Worm (Caenorhabditis elegans) whole organism, L4 larva: ENCODE results near the gene nhr-88.

ENCODE experiments used
- F44E2.7 ChIP-seq: fragments of 200-800 bp; sonication (Bioruptor generic); IDR thresholded peaks from 2 replicates; pipeline ENCODE4 v2.1.2; 2022; ENCODE audit warnings: missing genetic modification characterization, missing compliant biosample characterization
- F49E8.2 ChIP-seq: sonication (generic microtip); optimal IDR thresholded peaks from 2 replicates; lab custom pipeline; 2016; ENCODE audit warnings: missing compliant biosample characterization, mild to moderate bottlenecking, missing genetic modification characterization, borderline replicate concordance
- aha-1 ChIP-seq: fragments of 150-350 bp; peaks from one replicate; lab custom pipeline; 2014; ENCODE audit warnings: missing biosample characterization, missing genetic modification characterization
- aly-2 ChIP-seq: sonication (generic microtip); optimal IDR thresholded peaks from 2 replicates; lab custom pipeline; 2018; ENCODE audit warnings: missing biosample characterization, missing genetic modification characterization
- arid-1 ChIP-seq: fragments of 200-800 bp; sonication (Bioruptor generic); conservative IDR thresholded peaks from 2 replicates; pipeline ENCODE4 v1.3.6; 2022; ENCODE audit warnings: missing genetic modification reagents, missing genetic modification characterization, missing compliant biosample characterization
- attf-4 ChIP-seq: sonication (generic microtip); optimal IDR thresholded peaks from 3 replicates; lab custom pipeline; 2017; ENCODE audit warnings: missing biosample characterization, missing genetic modification characterization
- ceh-20 ChIP-seq: fragments of 200-800 bp; sonication (Bioruptor generic); IDR thresholded peaks from 2 replicates; pipeline ENCODE4 v1.3.6; 2022; ENCODE audit warnings: missing genetic modification reagents, missing genetic modification characterization, missing compliant biosample characterization
- ceh-32 ChIP-seq: sonication (generic microtip); optimal IDR thresholded peaks from 2 replicates; lab custom pipeline; 2016; ENCODE audit warnings: mild to moderate bottlenecking, missing genetic modification characterization, missing compliant biosample characterization; ENCODE audit not compliant: poor library complexity
- ces-1 ChIP-seq: fragments of 150-350 bp; sonication (generic microtip); optimal IDR thresholded peaks from 4 replicates; lab custom pipeline; 2014; ENCODE audit warnings: missing biosample characterization, missing genetic modification reagents, missing genetic modification characterization
- daf-16 ChIP-seq, 3 experiments: sonication (generic microtip); optimal IDR thresholded peaks; 2 replicates each; lab custom pipeline; 2016 to 2017; ENCODE audit warnings: missing genetic modification characterization in 3 of 3, missing genetic modification reagents in 3 of 3, mild to moderate bottlenecking in 2 of 3, missing compliant biosample characterization in 2 of 3, missing biosample characterization in 1 of 3, moderate library complexity in 1 of 3
- daf-19 ChIP-seq: fragments of 200-800 bp; sonication (Bioruptor generic); conservative IDR thresholded peaks from 2 replicates; pipeline ENCODE4 v1.3.6; 2022; ENCODE audit warnings: missing genetic modification characterization, missing compliant biosample characterization
- daf-8 ChIP-seq: fragments of 200-800 bp; sonication (Bioruptor generic); IDR thresholded peaks from 2 replicates; pipeline ENCODE4 v1.3.6; 2022; ENCODE audit warnings: missing genetic modification characterization, missing compliant biosample characterization
- dmd-6 ChIP-seq: fragments of 200-800 bp; sonication (Bioruptor generic); IDR thresholded peaks from 2 replicates; pipeline ENCODE4 v1.3.6; 2022; ENCODE audit warnings: missing genetic modification reagents, missing genetic modification characterization, missing compliant biosample characterization
- dmd-8 ChIP-seq: fragments of 200-800 bp; sonication (Bioruptor generic); IDR thresholded peaks from 2 replicates; pipeline ENCODE4 v1.3.6; 2022; ENCODE audit warnings: missing genetic modification characterization, missing compliant biosample characterization
- dve-1 ChIP-seq: sonication (generic microtip); optimal IDR thresholded peaks from 2 replicates; lab custom pipeline; 2017; ENCODE audit warnings: antibody characterized with exemption, mild to moderate bottlenecking, missing genetic modification characterization, missing compliant biosample characterization; ENCODE audit not compliant: insufficient read depth
- hif-1 ChIP-seq, 2 experiments: sonication (generic microtip); optimal IDR thresholded peaks; 2 replicates each; lab custom pipeline; 2016 to 2017; ENCODE audit warnings: missing compliant biosample characterization in 2 of 2, missing genetic modification characterization in 2 of 2, missing genetic modification reagents in 2 of 2, missing genotype in 2 of 2, mild to moderate bottlenecking in 1 of 2
- hlh-11 ChIP-seq: fragments of 200-800 bp; sonication (Bioruptor generic); optimal IDR thresholded peaks from 2 replicates; lab custom pipeline; 2018; ENCODE audit warnings: mild to moderate bottlenecking, missing genetic modification characterization, missing compliant biosample characterization
- hmg-1.1 ChIP-seq: fragments of 200-800 bp; sonication (Bioruptor generic); IDR thresholded peaks from 2 replicates; pipeline ENCODE4 v1.3.6; 2022; ENCODE audit warnings: missing genetic modification reagents, missing genetic modification characterization, missing compliant biosample characterization
- jun-1 ChIP-seq: fragments of 150-350 bp; optimal IDR thresholded peaks from 2 replicates; lab custom pipeline; 2014; ENCODE audit warnings: missing biosample characterization, missing genetic modification reagents, missing genetic modification characterization
- lin-1 ChIP-seq: fragments of 200-800 bp; sonication (Bioruptor generic); IDR thresholded peaks from 2 replicates; pipeline ENCODE4 v1.3.6; 2022; ENCODE audit warnings: missing genetic modification reagents, missing genetic modification characterization, missing compliant biosample characterization
- lin-13 ChIP-seq: fragments of 150-350 bp; optimal IDR thresholded peaks from 2 replicates; lab custom pipeline; 2014; ENCODE audit warnings: missing biosample characterization, missing genetic modification reagents, missing genetic modification characterization
- lir-3 ChIP-seq: sonication (generic microtip); optimal IDR thresholded peaks from 2 replicates; lab custom pipeline; 2016; ENCODE audit warnings: mild to moderate bottlenecking, missing genetic modification characterization, missing compliant biosample characterization
- mdl-1 ChIP-seq, 2 experiments: fragments of 150-350 bp in 1 of 2; sonication (generic microtip) in 1 of 2; optimal IDR thresholded peaks; 2 replicates each; lab custom pipeline; 2014 to 2017; ENCODE audit warnings: missing biosample characterization in 2 of 2, missing genetic modification characterization in 2 of 2
- mep-1 ChIP-seq: fragments of 150-350 bp; sonication (generic microtip); optimal IDR thresholded peaks from 3 replicates; lab custom pipeline; 2014; ENCODE audit warnings: missing biosample characterization, missing genetic modification characterization
- mxl-2 ChIP-seq: fragments of 200-800 bp; sonication (Bioruptor generic); conservative IDR thresholded peaks from 2 replicates; pipeline ENCODE4 v1.3.6; 2022; ENCODE audit warnings: missing genetic modification reagents, missing genetic modification characterization, missing compliant biosample characterization
- nhr-102 ChIP-seq: sonication (generic microtip); optimal IDR thresholded peaks from 2 replicates; lab custom pipeline; 2016; ENCODE audit warnings: mild to moderate bottlenecking, missing genetic modification characterization, moderate library complexity, missing compliant biosample characterization
- nhr-11 ChIP-seq: fragments of 150-350 bp; optimal IDR thresholded peaks from 2 replicates; lab custom pipeline; 2014; ENCODE audit warnings: missing biosample characterization, missing genetic modification characterization
- nhr-237 ChIP-seq: sonication (generic microtip); optimal IDR thresholded peaks from 2 replicates; lab custom pipeline; 2017; ENCODE audit warnings: missing biosample characterization, missing genetic modification characterization
- nhr-77 ChIP-seq: fragments of 150-350 bp; optimal IDR thresholded peaks from 2 replicates; lab custom pipeline; 2014; ENCODE audit warnings: missing biosample characterization, missing genetic modification characterization
- pha-4 ChIP-seq, 2 experiments: fragments of 150-350 bp in 1 of 2; fragments of 200-800 bp in 1 of 2; sonication (Bioruptor generic) in 1 of 2; IDR thresholded peaks in 1 of 2; optimal IDR thresholded peaks in 1 of 2; 2 replicates each; pipeline versions ENCODE4 v1.3.6 to Lab custom; 2014 to 2022; ENCODE audit warnings: missing genetic modification characterization in 2 of 2, missing genetic modification reagents in 2 of 2, missing biosample characterization in 1 of 2, missing compliant biosample characterization in 1 of 2
- set-16 ChIP-seq: fragments of 200-800 bp; sonication (Bioruptor generic); IDR thresholded peaks from 2 replicates; pipeline ENCODE4 v1.3.6; 2022; ENCODE audit warnings: missing genetic modification reagents, missing genetic modification characterization, missing compliant biosample characterization
- snpc-4 ChIP-seq: fragments of 150-350 bp; optimal IDR thresholded peaks from 2 replicates; lab custom pipeline; 2014; ENCODE audit warnings: missing biosample characterization, missing genetic modification characterization
- spr-3 ChIP-seq: fragments of 200-800 bp; sonication (Bioruptor generic); optimal IDR thresholded peaks from 2 replicates; lab custom pipeline; 2018; ENCODE audit warnings: mild to moderate bottlenecking, missing genetic modification characterization, missing compliant biosample characterization
- tra-1 ChIP-seq: fragments of 200-800 bp; sonication (Bioruptor generic); IDR thresholded peaks from 2 replicates; pipeline ENCODE4 v1.3.6; 2022; ENCODE audit warnings: missing genetic modification reagents, missing genetic modification characterization, missing compliant biosample characterization
- unc-130 ChIP-seq: sonication (generic microtip); optimal IDR thresholded peaks from 2 replicates; lab custom pipeline; 2016; ENCODE audit warnings: missing genetic modification reagents, missing genetic modification characterization, missing compliant biosample characterization
- unc-62 ChIP-seq, 3 experiments: fragments of 150-350 bp in 1 of 3; sonication (generic microtip); optimal IDR thresholded peaks in 2 of 3; peaks in 1 of 3; 1 replicate in 1 of 3; 2 replicates in 2 of 3; lab custom pipeline; 2014 to 2017; ENCODE audit warnings: missing biosample characterization in 3 of 3, missing genetic modification characterization in 3 of 3, missing genetic modification reagents in 3 of 3, missing genotype in 1 of 3
- vab-7 ChIP-seq: fragments of 200-800 bp; sonication (Bioruptor generic); IDR thresholded peaks from 2 replicates; pipeline ENCODE4 v1.3.6; 2022; ENCODE audit warnings: missing genetic modification reagents, missing genetic modification characterization, missing compliant biosample characterization
- zip-2 ChIP-seq: fragments of 150-350 bp; optimal IDR thresholded peaks from 2 replicates; lab custom pipeline; 2014; ENCODE audit warnings: missing biosample characterization, missing genetic modification characterization

Gene nhr-88

DNA sequence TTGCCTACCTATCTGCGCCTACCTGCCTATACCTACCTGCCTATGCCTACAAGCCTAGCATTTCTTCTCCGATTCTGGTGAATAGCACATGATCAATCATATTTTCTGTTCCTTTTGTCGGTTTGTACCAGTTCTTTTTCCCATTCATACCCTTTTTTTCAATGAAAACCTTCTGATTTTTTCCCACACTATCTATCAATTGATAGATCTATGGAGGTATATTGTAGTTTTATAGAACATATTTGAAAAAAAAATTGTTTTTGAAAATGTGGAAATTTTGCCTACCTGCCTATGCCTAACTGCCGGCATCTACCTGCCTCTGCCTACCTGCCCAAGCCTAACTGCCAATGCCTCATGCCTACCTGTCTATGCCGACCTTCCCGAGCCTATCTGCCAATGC, 12.8 kb upstream of the nhr-88 start:
- TF ChIP-seq aha-1 (tag; lab: Kevin White, UChicago): peak; percentile 91
- no peak for TF ChIP-seq jun-1
- TF ChIP-seq unc-130: no peak
- TF ChIP-seq, all 104 proteins: peak for 1

DNA sequence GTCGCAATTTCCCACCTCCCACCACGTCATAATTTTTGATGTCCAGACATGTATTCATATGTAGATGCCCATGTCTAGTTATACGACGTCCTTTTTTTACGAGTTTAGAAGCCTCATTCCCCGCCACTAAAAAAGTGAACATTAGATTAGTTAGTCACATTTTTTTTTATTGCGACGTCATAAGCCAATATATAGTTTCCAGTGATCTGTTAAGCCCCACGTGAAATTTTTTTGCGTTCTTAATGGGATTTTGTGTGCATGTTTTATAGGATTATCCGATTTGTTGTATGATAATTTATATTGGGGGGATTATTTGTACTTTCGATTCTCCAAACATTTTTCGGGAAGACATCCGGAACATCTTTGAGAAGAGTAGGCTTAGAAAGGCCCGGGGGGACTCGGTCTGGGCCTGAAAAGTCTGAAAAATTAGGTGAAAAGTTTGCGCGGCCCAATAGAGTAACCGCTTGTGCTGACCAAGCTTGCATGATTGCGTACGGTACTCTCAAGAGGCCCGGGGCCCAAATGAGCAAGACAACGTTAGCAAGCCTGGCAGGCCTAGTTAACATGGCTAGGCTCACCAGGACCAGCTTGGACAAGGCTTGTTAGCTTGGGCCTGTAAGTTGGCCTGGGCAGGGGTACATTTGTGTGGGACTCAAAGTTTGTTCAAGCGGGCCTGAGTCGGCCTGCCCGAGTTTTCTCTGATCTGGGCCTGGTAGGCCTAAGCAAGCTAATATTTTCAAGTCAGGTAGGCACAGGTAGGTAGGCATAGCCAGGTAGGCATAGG, 11.0 kb upstream of the nhr-88 start:
- TF ChIP-seq nhr-77 (tag; lab: Kevin White, UChicago) (no peak), arid-1 (GFP tag; lab: Robert Waterston, UW) (0 out of 2 replicates have a peak, but pooled peaks have one; percentile 3), set-16 (0 out of 2 replicates have a peak, but pooled peaks have one; percentile 22), aha-1 (tag; lab: Kevin White, UChicago) (peak; percentile 76)

DNA sequence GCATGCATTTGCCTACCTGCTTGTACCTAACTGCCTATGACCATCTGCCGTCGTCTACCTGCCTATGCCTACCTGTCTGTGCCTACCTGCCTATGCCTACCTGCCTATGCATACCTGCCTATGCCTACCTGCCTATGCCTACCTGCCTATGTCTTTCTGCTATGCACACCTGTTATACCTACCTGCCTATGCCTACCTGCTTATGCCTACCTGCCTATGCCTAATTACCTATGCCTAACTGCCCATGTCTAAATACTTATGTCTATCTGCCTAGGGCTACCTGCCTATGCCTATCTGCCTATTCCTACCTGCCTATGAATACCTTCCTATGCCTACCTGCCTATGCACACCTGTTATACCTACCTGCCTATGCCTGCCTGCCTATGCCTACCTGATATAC, 10.1 kb upstream of the nhr-88 start:
- TF ChIP-seq mxl-2 (GFP tag; lab: Robert Waterston, UW): no peak
- no peak for TF ChIP-seq attf-4
- no peak for TF ChIP-seq daf-19 (GFP tag; lab: Robert Waterston, UW)
- no peak for TF ChIP-seq snpc-4 (tag; lab: Kevin White, UChicago)
- no peak for TF ChIP-seq mdl-1 (tag; optimal IDR thresholded peaks at IDR 0.05; lab: Kevin White, UChicago)
- no peak for TF ChIP-seq ces-1 (GFP tag; lab: Kevin White, UChicago)
- TF ChIP-seq unc-62 (GFP tag; optimal IDR thresholded peaks at IDR 0.05 in 1 of 2; lab: Kevin White, UChicago): peak in 1 of 2 experiments; percentile 61
- no peak for TF ChIP-seq unc-62 (tag; optimal IDR thresholded peaks at IDR 0.05; lab: Kevin White, UChicago)
- TF ChIP-seq arid-1 (GFP tag; lab: Robert Waterston, UW): no peak

DNA sequence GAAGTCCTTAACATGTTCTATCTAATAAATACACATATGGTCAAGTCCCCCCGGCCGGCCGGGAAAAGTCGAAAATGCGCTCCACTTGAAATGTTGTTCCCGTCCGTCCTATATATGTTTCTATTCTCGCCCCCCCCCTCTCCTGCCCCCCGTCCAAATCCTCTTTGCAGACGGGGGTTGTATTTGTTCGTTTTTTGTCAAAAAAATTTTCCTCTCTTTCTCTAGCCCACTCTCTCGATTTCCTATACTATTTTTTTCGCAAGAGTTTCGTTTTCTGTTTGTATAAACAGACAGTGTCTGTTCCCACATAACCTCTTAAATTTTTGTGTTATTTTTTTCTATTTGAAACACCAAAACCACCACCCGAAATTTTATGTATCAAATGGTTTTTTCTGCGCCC, 9.4 kb upstream of the nhr-88 start:
- TF ChIP-seq aly-2 (tag; lab: Kevin White, UChicago): no peak
- no peak for TF ChIP-seq mdl-1 (tag; optimal IDR thresholded peaks at IDR 0.05; lab: Kevin White, UChicago)
- TF ChIP-seq pha-4 (GFP tag; IDR thresholded peaks at IDR 0.05; lab: Robert Waterston, UW): peak; percentile 29; the same call in 1 of the 2 replicates
- no peak for TF ChIP-seq pha-4 (tag; optimal IDR thresholded peaks at IDR 0.05; lab: Kevin White, UChicago)
- TF ChIP-seq dve-1 (tag; lab: Kevin White, UChicago): peak; percentile 25
- TF ChIP-seq hmg-1.1 (GFP tag; lab: Robert Waterston, UW): 0 out of 2 replicates have a peak, but pooled peaks have one; percentile 10
- TF ChIP-seq attf-4: no peak
- TF ChIP-seq mep-1 (tag; lab: Kevin White, UChicago): peak; percentile 12
- TF ChIP-seq lin-13 (GFP tag; lab: Kevin White, UChicago): no peak
- TF ChIP-seq spr-3: no peak
- no peak for TF ChIP-seq F49E8.2 (tag; lab: Kevin White, UChicago)

DNA sequence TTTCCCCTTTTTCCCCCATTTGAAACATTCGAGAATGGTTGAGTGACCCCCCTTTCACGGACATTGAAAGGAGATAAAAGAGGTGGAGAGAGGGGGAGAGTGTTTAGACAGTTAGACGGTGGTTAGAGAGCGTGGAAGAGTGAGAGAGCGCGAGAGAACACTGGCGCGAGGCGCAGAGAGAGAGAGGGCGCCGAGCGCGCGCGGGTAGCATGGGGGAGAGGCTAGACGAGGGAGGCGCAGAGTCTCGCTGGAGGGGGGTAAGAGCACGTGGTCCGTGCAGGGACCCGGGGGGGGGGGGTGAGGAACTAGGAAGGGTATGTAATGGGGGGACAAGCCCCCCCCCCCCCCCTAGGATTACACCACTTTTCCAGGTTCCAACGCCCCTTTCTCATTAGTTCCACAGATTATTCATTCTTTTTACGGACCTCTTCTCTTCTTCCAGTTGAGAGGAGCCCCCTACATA, 2.5 kb upstream of the nhr-88 start:
- TF ChIP-seq F44E2.7 (GFP tag; lab: Robert Waterston, UW): no peak
- TF ChIP-seq mep-1 (tag; lab: Kevin White, UChicago): peak; percentile 96
- TF ChIP-seq ceh-20 (GFP tag; lab: Robert Waterston, UW): peak; percentile 99
- TF ChIP-seq nhr-11 (tag; lab: Kevin White, UChicago): peak; percentile 90
- TF ChIP-seq hlh-11 (tag; lab: Kevin White, UChicago): peak; percentile 98
- peak; percentile 100 for TF ChIP-seq set-16
- TF ChIP-seq lir-3 (tag; lab: Kevin White, UChicago): no peak
- TF ChIP-seq ceh-32 (tag; lab: Kevin White, UChicago): peak; percentile 29
- peak; percentile 99 for TF ChIP-seq tra-1
- peak; percentile 59 for TF ChIP-seq zip-2
- no peak for TF ChIP-seq snpc-4 (tag; lab: Kevin White, UChicago)
- no peak for TF ChIP-seq F49E8.2 (tag; lab: Kevin White, UChicago)
- peak; percentile 97 for TF ChIP-seq lin-1 (GFP tag; lab: Robert Waterston, UW)
- peak; percentile 66; the same call in 1 of the 2 replicates for TF ChIP-seq dmd-8 (GFP tag; lab: Robert Waterston, UW)
- TF ChIP-seq dmd-6: peak; percentile 100
- TF ChIP-seq mdl-1 (tag; optimal IDR thresholded peaks at IDR 0.05; lab: Kevin White, UChicago): peak; percentile 94 to 98
- peak; percentile 83 for TF ChIP-seq vab-7 (GFP tag; lab: Robert Waterston, UW)
- TF ChIP-seq daf-16 (GFP tag; optimal IDR thresholded peaks at IDR 0.05; lab: Kevin White, UChicago): peak in 1 of 2 experiments; percentile 44
- TF ChIP-seq daf-16 (tag; optimal IDR thresholded peaks at IDR 0.05; lab: Kevin White, UChicago): peak; percentile 68
- no peak for TF ChIP-seq nhr-237 (tag; lab: Kevin White, UChicago)
- TF ChIP-seq hif-1 (tag; optimal IDR thresholded peaks at IDR 0.05; lab: Kevin White, UChicago): peak in 1 of 2 experiments; percentile 85
- TF ChIP-seq lin-13 (GFP tag; lab: Kevin White, UChicago): peak; percentile 89
- peak in 1 of 2 experiments; percentile 49 for TF ChIP-seq unc-62 (GFP tag; optimal IDR thresholded peaks at IDR 0.05 in 1 of 2; lab: Kevin White, UChicago)
- TF ChIP-seq unc-62 (tag; optimal IDR thresholded peaks at IDR 0.05; lab: Kevin White, UChicago): no peak
- TF ChIP-seq daf-8 (GFP tag; lab: Robert Waterston, UW): no peak
- TF ChIP-seq nhr-102 (tag; lab: Kevin White, UChicago): peak; percentile 86
